Worm (Caenorhabditis elegans) whole organism, L1 larva: Measurements from ENCODE around the gene srj-23.
A peak's percentile ranks its signal among the peaks of the same experiment; 100 is the strongest.

Source experiments
- C16A3.4 ChIP-seq: fragments of 150-350 bp; optimal IDR thresholded peaks from 2 replicates; lab custom pipeline; 2014; ENCODE audit warnings: missing biosample characterization, missing genetic modification characterization
- blmp-1 ChIP-seq: fragments of 150-350 bp; optimal IDR thresholded peaks from 2 replicates; lab custom pipeline; 2014; ENCODE audit warnings: missing biosample characterization, missing genetic modification characterization
- ceh-82 ChIP-seq, 3 experiments: fragments of 150-350 bp in 1 of 3; sonication (generic microtip) in 2 of 3; optimal IDR thresholded peaks; 2 replicates each; lab custom pipeline; 2014 to 2017; ENCODE audit warnings: missing biosample characterization in 3 of 3, missing genetic modification characterization in 3 of 3
- ceh-90 ChIP-seq: sonication (generic microtip); optimal IDR thresholded peaks from 2 replicates; lab custom pipeline; 2016; ENCODE audit warnings: missing genetic modification characterization, missing compliant biosample characterization
- dpl-1 ChIP-seq, 3 experiments: fragments of 150-350 bp in 2 of 3; sonication (generic microtip) in 1 of 3; optimal IDR thresholded peaks; 2 replicates each; lab custom pipeline; 2014 to 2017; ENCODE audit warnings: missing biosample characterization in 3 of 3, missing genetic modification characterization in 3 of 3, missing genetic modification reagents in 3 of 3
- dsc-1 ChIP-seq: sonication (generic microtip); optimal IDR thresholded peaks from 2 replicates; lab custom pipeline; 2016; ENCODE audit warnings: mild to moderate bottlenecking, missing genetic modification characterization, missing compliant biosample characterization
- efl-1 ChIP-seq, 4 experiments: fragments of 150-350 bp; optimal IDR thresholded peaks in 3 of 4; peaks in 1 of 4; 1 replicate in 1 of 4; 2 replicates in 3 of 4; lab custom pipeline; 2014; ENCODE audit warnings: missing biosample characterization in 2 of 4, missing genetic modification characterization in 2 of 4, missing genetic modification reagents in 2 of 4
- egl-27 ChIP-seq, 2 experiments: fragments of 150-350 bp in 1 of 2; sonication (generic microtip); optimal IDR thresholded peaks; 3 replicates each; lab custom pipeline; 2017 to 2018; ENCODE audit warnings: missing biosample characterization in 2 of 2, missing genetic modification characterization in 2 of 2, missing genetic modification reagents in 2 of 2
- elt-2 ChIP-seq: sonication (generic microtip); optimal IDR thresholded peaks from 2 replicates; lab custom pipeline; 2016; ENCODE audit warnings: missing genetic modification characterization, mild to moderate bottlenecking, inconsistent platforms, missing compliant biosample characterization, missing genetic modification reagents
- fkh-10 ChIP-seq: sonication (generic microtip); optimal IDR thresholded peaks from 2 replicates; lab custom pipeline; 2017; ENCODE audit warnings: missing biosample characterization, missing genetic modification reagents, missing genetic modification characterization
- fkh-8 ChIP-seq: sonication (generic microtip); optimal IDR thresholded peaks from 2 replicates; lab custom pipeline; 2016; ENCODE audit warnings: mild to moderate bottlenecking, missing genetic modification characterization, missing compliant biosample characterization
- grh-1 ChIP-seq: fragments of 200-800 bp; sonication (Bioruptor generic); IDR thresholded peaks from 2 replicates; pipeline ENCODE4 v1.3.6; 2022; ENCODE audit warnings: missing genetic modification reagents, missing genetic modification characterization, missing compliant biosample characterization
- irx-1 ChIP-seq: sonication (generic microtip); optimal IDR thresholded peaks from 2 replicates; lab custom pipeline; 2016; ENCODE audit warnings: missing genetic modification characterization, missing compliant biosample characterization
- isw-1 ChIP-seq: fragments of 200-800 bp; sonication (Bioruptor generic); IDR thresholded peaks from 2 replicates; pipeline ENCODE4 v1.3.6; 2022; ENCODE audit warnings: missing genetic modification characterization, missing compliant biosample characterization
- jun-1 ChIP-seq: fragments of 150-350 bp; optimal IDR thresholded peaks from 2 replicates; lab custom pipeline; 2014; ENCODE audit warnings: missing biosample characterization, missing genetic modification reagents, missing genetic modification characterization
- lin-13 ChIP-seq: fragments of 150-350 bp; optimal IDR thresholded peaks from 2 replicates; lab custom pipeline; 2014; ENCODE audit warnings: missing biosample characterization, missing genetic modification reagents, missing genetic modification characterization
- lin-14 ChIP-seq: fragments of 200-800 bp; sonication (Bioruptor generic); optimal IDR thresholded peaks from 2 replicates; lab custom pipeline; 2018; ENCODE audit warnings: mild to moderate bottlenecking, missing genetic modification characterization, moderate library complexity, missing compliant biosample characterization
- lin-35 ChIP-seq, 2 experiments: fragments of 150-350 bp; optimal IDR thresholded peaks; 2 replicates each; lab custom pipeline; 2014; ENCODE audit warnings: missing biosample characterization in 2 of 2, missing genetic modification characterization in 2 of 2, missing genetic modification reagents in 2 of 2
- lsy-2 ChIP-seq, 2 experiments: fragments of 150-350 bp; optimal IDR thresholded peaks; 2 replicates each; lab custom pipeline; 2014; ENCODE audit warnings: missing biosample characterization in 2 of 2, missing genetic modification characterization in 2 of 2
- mdl-1 ChIP-seq, 2 experiments: fragments of 150-350 bp; optimal IDR thresholded peaks; 2 replicates each; lab custom pipeline; 2014 to 2017; ENCODE audit warnings: missing biosample characterization in 2 of 2, missing genetic modification characterization in 2 of 2, inconsistent platforms in 1 of 2
- mep-1 ChIP-seq: fragments of 150-350 bp; optimal IDR thresholded peaks from 2 replicates; lab custom pipeline; 2014; ENCODE audit warnings: missing biosample characterization, missing genetic modification characterization
- nhr-19 ChIP-seq: fragments of 200-800 bp; sonication (Bioruptor generic); conservative IDR thresholded peaks from 2 replicates; pipeline ENCODE4 v1.3.6; 2022; ENCODE audit warnings: missing genetic modification characterization, missing compliant biosample characterization
- nhr-20 ChIP-seq: sonication (generic microtip); optimal IDR thresholded peaks from 2 replicates; lab custom pipeline; 2016; ENCODE audit warnings: mild to moderate bottlenecking, missing genetic modification characterization, missing compliant biosample characterization
- nhr-47 ChIP-seq: sonication (generic microtip); optimal IDR thresholded peaks from 2 replicates; lab custom pipeline; 2016; ENCODE audit warnings: mild to moderate bottlenecking, missing genetic modification characterization, moderate library complexity, missing compliant biosample characterization
- nhr-71 ChIP-seq: sonication (generic microtip); optimal IDR thresholded peaks from 2 replicates; lab custom pipeline; 2016; ENCODE audit warnings: mild to moderate bottlenecking, missing genetic modification characterization, moderate library complexity, missing compliant biosample characterization
- nhr-77 ChIP-seq: fragments of 150-350 bp; optimal IDR thresholded peaks from 2 replicates; lab custom pipeline; 2014; ENCODE audit warnings: missing biosample characterization, missing genetic modification characterization
- nhr-85 ChIP-seq: sonication (generic microtip); peaks from one replicate; lab custom pipeline; 2016; ENCODE audit warnings: missing genetic modification characterization, inconsistent platforms, missing compliant biosample characterization
- nhr-90 ChIP-seq: sonication (generic microtip); optimal IDR thresholded peaks from 2 replicates; lab custom pipeline; 2016; ENCODE audit warnings: mild to moderate bottlenecking, missing genetic modification characterization, missing compliant biosample characterization; ENCODE audit not compliant: poor library complexity
- pag-3 ChIP-seq: sonication (generic microtip); optimal IDR thresholded peaks from 2 replicates; lab custom pipeline; 2017; ENCODE audit warnings: missing genetic modification characterization, mild to moderate bottlenecking, missing compliant biosample characterization, antibody characterized with exemption, borderline replicate concordance; ENCODE audit not compliant: insufficient read depth
- rnt-1 ChIP-seq: sonication (generic microtip); optimal IDR thresholded peaks from 2 replicates; lab custom pipeline; 2016; ENCODE audit warnings: mild to moderate bottlenecking, missing genetic modification characterization, moderate library complexity, missing compliant biosample characterization
- skn-1 ChIP-seq: fragments of 150-350 bp; optimal IDR thresholded peaks from 2 replicates; lab custom pipeline; 2014; ENCODE audit warnings: missing biosample characterization, missing genetic modification characterization
- snu-23 ChIP-seq: sonication (generic microtip); optimal IDR thresholded peaks from 2 replicates; lab custom pipeline; 2016; ENCODE audit warnings: missing genetic modification characterization, missing compliant biosample characterization
- sox-4 ChIP-seq: sonication (generic microtip); optimal IDR thresholded peaks from 2 replicates; lab custom pipeline; 2016; ENCODE audit warnings: missing genetic modification characterization, missing compliant biosample characterization
- swsn-7 ChIP-seq: sonication (generic microtip); optimal IDR thresholded peaks from 2 replicates; lab custom pipeline; 2016; ENCODE audit warnings: missing genetic modification characterization, missing compliant biosample characterization
- tbx-2 ChIP-seq: sonication (generic microtip); optimal IDR thresholded peaks from 2 replicates; lab custom pipeline; 2016; ENCODE audit warnings: missing genetic modification characterization, missing compliant biosample characterization
- tlp-1 ChIP-seq: fragments of 150-350 bp; optimal IDR thresholded peaks from 2 replicates; lab custom pipeline; 2014; ENCODE audit warnings: missing biosample characterization, missing genetic modification characterization
- unc-86 ChIP-seq: sonication (generic microtip); optimal IDR thresholded peaks from 2 replicates; lab custom pipeline; 2016; ENCODE audit warnings: missing genetic modification characterization, missing compliant biosample characterization
- vab-15 ChIP-seq: sonication (generic microtip); optimal IDR thresholded peaks from 2 replicates; lab custom pipeline; 2017; ENCODE audit warnings: missing genotype, mild to moderate bottlenecking, missing genetic modification characterization, missing compliant biosample characterization
- xbp-1 ChIP-seq: sonication (generic microtip); optimal IDR thresholded peaks from 2 replicates; lab custom pipeline; 2016; ENCODE audit warnings: missing genetic modification characterization, missing compliant biosample characterization
- zip-4 ChIP-seq: fragments of 200-800 bp; sonication (Bioruptor generic); optimal IDR thresholded peaks from 2 replicates; lab custom pipeline; 2018; ENCODE audit warnings: mild to moderate bottlenecking, missing genetic modification characterization, moderate library complexity, missing compliant biosample characterization
- ztf-11 ChIP-seq, 2 experiments: sonication (generic microtip); optimal IDR thresholded peaks; 2 replicates each; lab custom pipeline; 2016 to 2017; ENCODE audit warnings: missing genetic modification characterization in 2 of 2, missing biosample characterization in 1 of 2, missing compliant biosample characterization in 1 of 2
- ztf-4 ChIP-seq: fragments of 150-350 bp; optimal IDR thresholded peaks from 2 replicates; lab custom pipeline; 2014; ENCODE audit warnings: missing biosample characterization, missing genetic modification characterization

Gene srj-23

ce11 chrV:1474486-1475125, 23.2 kb downstream of the srj-23 start, which contains the start of the genes F53E2.2 and unc-60:
TSS of gene F53E2.2 (plus strand) at chrV:1475086.
TSS of gene unc-60 (plus strand) at chrV:1475086.
- TF ChIP-seq nhr-20 (tag; lab: Kevin White, UChicago) (peak; percentile 40), egl-27 (tag; optimal IDR thresholded peaks at IDR 0.05; lab: Kevin White, UChicago) (peak; percentile 34 to 46), xbp-1 (tag; lab: Kevin White, UChicago) (peak; percentile 44), fkh-8 (peak; percentile 45), lin-13 (GFP tag; lab: Kevin White, UChicago) (peak; percentile 34), blmp-1 (tag; lab: Kevin White, UChicago) (peak; percentile 49), ztf-11 (tag; optimal IDR thresholded peaks at IDR 0.05; lab: Kevin White, UChicago) (peak in 1 of 2 experiments; percentile 54), irx-1 (tag; lab: Kevin White, UChicago) (peak; percentile 29), dpl-1 (GFP tag; optimal IDR thresholded peaks at IDR 0.05; lab: Kevin White, UChicago) (peak; percentile 2 to 35 (median 19)), rnt-1 (tag; lab: Kevin White, UChicago) (peak; percentile 49), lsy-2 (tag; optimal IDR thresholded peaks at IDR 0.05; lab: Kevin White, UChicago) (peak; percentile 15 to 56), tbx-2 (tag; lab: Kevin White, UChicago) (peak; percentile 68), ztf-4 (peak; percentile 72), mep-1 (tag; lab: Kevin White, UChicago) (peak; percentile 59), sox-4 (no peak), nhr-77 (tag; lab: Kevin White, UChicago) (peak; percentile 59), fkh-10 (GFP tag; lab: Kevin White, UChicago) (no peak), isw-1 (GFP tag; lab: Robert Waterston, UW) (peak; percentile 30; the same call in 1 of the 2 replicates), nhr-47 (tag; lab: Kevin White, UChicago) (peak; percentile 72), nhr-85 (tag; lab: Kevin White, UChicago) (peak; percentile 74), lin-14 (GFP tag; lab: Kevin White, UChicago) (peak; percentile 98), mdl-1 (tag; optimal IDR thresholded peaks at IDR 0.05; lab: Kevin White, UChicago) (peak in 1 of 2 experiments; percentile 47), nhr-71 (peak; percentile 82), grh-1 (GFP tag; lab: Robert Waterston, UW) (no peak), lin-35 (GFP tag; optimal IDR thresholded peaks at IDR 0.05; lab: Kevin White, UChicago) (peak; percentile 45 to 69), dsc-1 (tag; lab: Kevin White, UChicago) (peak; percentile 46), swsn-7 (tag; lab: Kevin White, UChicago) (peak; percentile 60), jun-1 (tag; lab: Kevin White, UChicago) (peak; percentile 68), unc-86 (tag; lab: Kevin White, UChicago) (peak; percentile 65), snu-23 (peak; percentile 80), skn-1 (tag; lab: Kevin White, UChicago) (peak; percentile 77), nhr-19 (GFP tag; lab: Robert Waterston, UW) (no peak; the same call in 1 of the 2 replicates), C16A3.4 (tag; lab: Kevin White, UChicago) (peak; percentile 35), nhr-90 (tag; lab: Kevin White, UChicago) (peak; percentile 25), tlp-1 (tag; lab: Kevin White, UChicago) (no peak), ceh-82 (tag; optimal IDR thresholded peaks at IDR 0.05; lab: Kevin White, UChicago) (peak in 2 of 3 experiments; percentile 69 to 78), vab-15 (no peak), efl-1 (optimal IDR thresholded peaks at IDR 0.05; lab: Kevin White, UChicago) (peak; percentile 49 to 57), efl-1 (GFP tag; optimal IDR thresholded peaks at IDR 0.05 in 1 of 2; lab: Kevin White, UChicago) (peak; percentile 40 to 93), zip-4 (GFP tag; lab: Kevin White, UChicago) (no peak), elt-2 (tag; lab: Kevin White, UChicago) (peak; percentile 5), ceh-90 (tag; lab: Kevin White, UChicago) (no peak), pag-3 (tag; lab: Kevin White, UChicago) (no peak)
- TF ChIP-seq, all 84 proteins: peak for 33
